Worm (Caenorhabditis elegans) whole organism, dauer: ENCODE measurements around the gene F10D7.5.

Experiments
- unc-62 ChIP-seq: sonication (generic microtip); optimal IDR thresholded peaks from 2 replicates; lab custom pipeline; 2017; ENCODE audit warnings: missing biosample characterization, missing genetic modification reagents, missing genetic modification characterization

Gene F10D7.5

ce11 chrX:17403058-17403457 lies 11.6 kb upstream of the F10D7.5 start:
- TF ChIP-seq unc-62 (GFP tag; lab: Kevin White, UChicago) = no peak

ce11 chrX:17401264-17401663 lies 9.8 kb upstream of the F10D7.5 start, which contains the start of gene F11C7.6:
Gene F11C7.6 (plus strand): TSS chrX:17401564.
- no peak for TF ChIP-seq unc-62 (GFP tag; lab: Kevin White, UChicago)

- no peak for TF ChIP-seq unc-62 (GFP tag; lab: Kevin White, UChicago)
Measured at ce11 chrX:17400425-17400824, 9.0 kb upstream of the F10D7.5 start.

ce11 chrX:17398293-17398692 lies 6.9 kb upstream of the F10D7.5 start, which contains the start of gene F11C7.7:
Gene F11C7.7 (plus strand): TSS chrX:17398593.
- no peak for TF ChIP-seq unc-62 (GFP tag; lab: Kevin White, UChicago)

ce11 chrX:17396456-17396855 lies 5.0 kb upstream of the F10D7.5 start, which contains the start of the genes vap-1 and F11C7.2:
Gene vap-1 (minus strand): TSS chrX:17396556.
Gene F11C7.2 (plus strand): TSS chrX:17396814.
- TF ChIP-seq unc-62 (GFP tag; lab: Kevin White, UChicago) = no peak

- no peak for TF ChIP-seq unc-62 (GFP tag; lab: Kevin White, UChicago)
Measured at ce11 chrX:17392182-17392581, 767 bp upstream of the F10D7.5 start.

ce11 chrX:17390531-17390930 lies 884 bp downstream of the F10D7.5 start:
- TF ChIP-seq unc-62 (GFP tag; lab: Kevin White, UChicago) = no peak

ce11 chrX:17386130-17386529 lies 5.3 kb downstream of the F10D7.5 start:
- no peak for TF ChIP-seq unc-62 (GFP tag; lab: Kevin White, UChicago)

- no peak for TF ChIP-seq unc-62 (GFP tag; lab: Kevin White, UChicago)
Measured at ce11 chrX:17385102-17385501, 6.3 kb downstream of the F10D7.5 start.

- no peak for TF ChIP-seq unc-62 (GFP tag; lab: Kevin White, UChicago)
Measured at ce11 chrX:17384343-17384742, 7.1 kb downstream of the F10D7.5 start.

ce11 chrX:17381975-17382374 lies 9.4 kb downstream of the F10D7.5 start, which contains the start of gene F10D7.4:
Gene F10D7.4 (minus strand): TSS chrX:17382075.
- no peak for TF ChIP-seq unc-62 (GFP tag; lab: Kevin White, UChicago)

ce11 chrX:17379675-17380074 lies 11.7 kb downstream of the F10D7.5 start, which contains the start of gene F10D7.10:
Gene F10D7.10 (minus strand): TSS chrX:17379775.
- TF ChIP-seq unc-62 (GFP tag; lab: Kevin White, UChicago) = no peak

ce11 chrX:17378996-17379395 lies 12.4 kb downstream of the F10D7.5 start:
- TF ChIP-seq unc-62 (GFP tag; lab: Kevin White, UChicago) = no peak

- no peak for TF ChIP-seq unc-62 (GFP tag; lab: Kevin White, UChicago)
Measured at ce11 chrX:17375877-17376276, 15.5 kb downstream of the F10D7.5 start.

- no peak for TF ChIP-seq unc-62 (GFP tag; lab: Kevin White, UChicago)
Measured at ce11 chrX:17374534-17374933, 16.9 kb downstream of the F10D7.5 start, which contains the start of gene F10D7.3. Gene F10D7.3 (minus strand): TSS chrX:17374634.

ce11 chrX:17373955-17374354 lies 17.5 kb downstream of the F10D7.5 start:
- TF ChIP-seq unc-62 (GFP tag; lab: Kevin White, UChicago) = no peak

ce11 chrX:17369514-17369913 lies 21.9 kb downstream of the F10D7.5 start:
- no peak for TF ChIP-seq unc-62 (GFP tag; lab: Kevin White, UChicago)

- no peak for TF ChIP-seq unc-62 (GFP tag; lab: Kevin White, UChicago)
Measured at ce11 chrX:17368542-17368941, 22.9 kb downstream of the F10D7.5 start, which contains the start of gene mfsd-10. Gene mfsd-10 (minus strand): TSS chrX:17368642.
